Worm (Caenorhabditis elegans) whole organism, midembryonic: Measurements from ENCODE around the gene lact-8.

Source experiments
- T22C8.4 ChIP-seq: fragments of 200-800 bp; sonication (Bioruptor generic); IDR thresholded peaks from 2 replicates; pipeline ENCODE4 v1.3.6; 2022; ENCODE audit warnings: missing genetic modification characterization, missing compliant biosample characterization
- flt-1 ChIP-seq: fragments of 200-800 bp; sonication (Bioruptor generic); IDR thresholded peaks from 2 replicates; pipeline ENCODE4 v1.3.6; 2022; ENCODE audit warnings: missing genetic modification characterization, missing compliant biosample characterization
- ref-1 ChIP-seq: fragments of 200-800 bp; sonication (Bioruptor generic); conservative IDR thresholded peaks from 2 replicates; pipeline ENCODE4 v1.3.6; 2022; ENCODE audit warnings: missing genetic modification reagents, missing genetic modification characterization, missing compliant biosample characterization
- ztf-23 ChIP-seq: fragments of 200-800 bp; sonication (Bioruptor generic); IDR thresholded peaks from 2 replicates; pipeline ENCODE4 v1.3.6; 2022; ENCODE audit warnings: missing genetic modification reagents, missing genetic modification characterization, missing compliant biosample characterization

ce11 chrV:11075209-11076027 is 18.0 kb downstream of the lact-8 start:
- TF ChIP-seq flt-1 (GFP tag; lab: Robert Waterston, UW) = peak; percentile 48; the same call in 1 of the 2 replicates
- no peak for TF ChIP-seq ztf-23 (GFP tag; lab: Robert Waterston, UW)
- no peak for TF ChIP-seq T22C8.4
- TF ChIP-seq ref-1 (GFP tag; lab: Robert Waterston, UW) = no peak
